Worm (Caenorhabditis elegans) whole organism, L1 larva: Measurements from ENCODE around the gene lgc-16.

Experiments used
- C04F5.9 ChIP-seq: sonication (generic microtip); optimal IDR thresholded peaks from 2 replicates; lab custom pipeline; 2016; ENCODE audit warnings: missing genetic modification characterization, missing compliant biosample characterization
- C34B4.2 ChIP-seq: sonication (generic microtip); optimal IDR thresholded peaks from 2 replicates; lab custom pipeline; 2017; ENCODE audit warnings: mild to moderate bottlenecking, missing genetic modification characterization, missing compliant biosample characterization
- ama-1 ChIP-seq: fragments of 150-350 bp; optimal IDR thresholded peaks from 2 replicates; lab custom pipeline; 2014
- blmp-1 ChIP-seq: fragments of 150-350 bp; optimal IDR thresholded peaks from 2 replicates; lab custom pipeline; 2014; ENCODE audit warnings: missing biosample characterization, missing genetic modification characterization
- ceh-8 ChIP-seq: fragments of 200-800 bp; sonication (Bioruptor generic); optimal IDR thresholded peaks from 2 replicates; lab custom pipeline; 2018; ENCODE audit warnings: mild to moderate bottlenecking, missing genetic modification characterization, moderate library complexity, missing compliant biosample characterization
- ceh-82 ChIP-seq, 3 experiments: fragments of 150-350 bp in 1 of 3; sonication (generic microtip) in 2 of 3; optimal IDR thresholded peaks; 2 replicates each; lab custom pipeline; 2014 to 2017; ENCODE audit warnings: missing biosample characterization in 3 of 3, missing genetic modification characterization in 3 of 3
- ceh-88 ChIP-seq: fragments of 200-800 bp; sonication (Bioruptor generic); IDR thresholded peaks from 2 replicates; pipeline ENCODE4 v1.3.6; 2022; ENCODE audit warnings: missing genetic modification characterization, missing compliant biosample characterization
- ces-1 ChIP-seq: fragments of 150-350 bp; optimal IDR thresholded peaks from 2 replicates; lab custom pipeline; 2014; ENCODE audit warnings: missing biosample characterization, missing genetic modification reagents, missing genetic modification characterization
- dpl-1 ChIP-seq, 3 experiments: fragments of 150-350 bp in 2 of 3; sonication (generic microtip) in 1 of 3; optimal IDR thresholded peaks; 2 replicates each; lab custom pipeline; 2014 to 2017; ENCODE audit warnings: missing biosample characterization in 3 of 3, missing genetic modification characterization in 3 of 3, missing genetic modification reagents in 3 of 3
- dsc-1 ChIP-seq: sonication (generic microtip); optimal IDR thresholded peaks from 2 replicates; lab custom pipeline; 2016; ENCODE audit warnings: mild to moderate bottlenecking, missing genetic modification characterization, missing compliant biosample characterization
- efl-3 ChIP-seq: fragments of 200-800 bp; sonication (Bioruptor generic); optimal IDR thresholded peaks from 2 replicates; lab custom pipeline; 2018; ENCODE audit warnings: mild to moderate bottlenecking, missing genetic modification characterization, missing compliant biosample characterization
- egl-27 ChIP-seq, 2 experiments: fragments of 150-350 bp in 1 of 2; sonication (generic microtip); optimal IDR thresholded peaks; 3 replicates each; lab custom pipeline; 2017 to 2018; ENCODE audit warnings: missing biosample characterization in 2 of 2, missing genetic modification characterization in 2 of 2, missing genetic modification reagents in 2 of 2
- elt-3 ChIP-seq, 6 experiments: fragments of 150-350 bp in 1 of 6; sonication (generic microtip); optimal IDR thresholded peaks; 2 replicates each; lab custom pipeline; 2017 to 2018; ENCODE audit warnings: missing biosample characterization in 6 of 6, missing genetic modification characterization in 6 of 6, inconsistent platforms in 1 of 6
- fkh-10 ChIP-seq: sonication (generic microtip); optimal IDR thresholded peaks from 2 replicates; lab custom pipeline; 2017; ENCODE audit warnings: missing biosample characterization, missing genetic modification reagents, missing genetic modification characterization
- fkh-4 ChIP-seq: sonication (generic microtip); optimal IDR thresholded peaks from 2 replicates; lab custom pipeline; 2016; ENCODE audit warnings: missing compliant biosample characterization, missing genetic modification characterization, borderline replicate concordance
- grh-1 ChIP-seq: fragments of 200-800 bp; sonication (Bioruptor generic); IDR thresholded peaks from 2 replicates; pipeline ENCODE4 v1.3.6; 2022; ENCODE audit warnings: missing genetic modification reagents, missing genetic modification characterization, missing compliant biosample characterization
- hpl-2 ChIP-seq: fragments of 150-350 bp; optimal IDR thresholded peaks from 2 replicates; lab custom pipeline; 2014; ENCODE audit warnings: missing biosample characterization, missing genetic modification reagents, missing genetic modification characterization
- isw-1 ChIP-seq: fragments of 200-800 bp; sonication (Bioruptor generic); IDR thresholded peaks from 2 replicates; pipeline ENCODE4 v1.3.6; 2022; ENCODE audit warnings: missing genetic modification characterization, missing compliant biosample characterization
- jun-1 ChIP-seq: fragments of 150-350 bp; optimal IDR thresholded peaks from 2 replicates; lab custom pipeline; 2014; ENCODE audit warnings: missing biosample characterization, missing genetic modification reagents, missing genetic modification characterization
- lin-13 ChIP-seq: fragments of 150-350 bp; optimal IDR thresholded peaks from 2 replicates; lab custom pipeline; 2014; ENCODE audit warnings: missing biosample characterization, missing genetic modification reagents, missing genetic modification characterization
- lin-14 ChIP-seq: fragments of 200-800 bp; sonication (Bioruptor generic); optimal IDR thresholded peaks from 2 replicates; lab custom pipeline; 2018; ENCODE audit warnings: mild to moderate bottlenecking, missing genetic modification characterization, moderate library complexity, missing compliant biosample characterization
- lin-35 ChIP-seq, 2 experiments: fragments of 150-350 bp; optimal IDR thresholded peaks; 2 replicates each; lab custom pipeline; 2014; ENCODE audit warnings: missing biosample characterization in 2 of 2, missing genetic modification characterization in 2 of 2, missing genetic modification reagents in 2 of 2
- lin-39 ChIP-seq: fragments of 150-350 bp; optimal IDR thresholded peaks from 2 replicates; lab custom pipeline; 2014; ENCODE audit warnings: missing biosample characterization, missing genetic modification reagents, missing genetic modification characterization
- lir-3 ChIP-seq: sonication (generic microtip); optimal IDR thresholded peaks from 2 replicates; lab custom pipeline; 2016; ENCODE audit warnings: mild to moderate bottlenecking, missing genetic modification characterization, moderate library complexity, missing compliant biosample characterization; ENCODE audit not compliant: poor library complexity
- mab-9 ChIP-seq: fragments of 200-800 bp; sonication (Bioruptor generic); IDR thresholded peaks from 2 replicates; pipeline ENCODE4 v1.3.6; 2022; ENCODE audit warnings: missing genetic modification reagents, missing genetic modification characterization, missing compliant biosample characterization
- mef-2 ChIP-seq: fragments of 150-350 bp; optimal IDR thresholded peaks from 2 replicates; lab custom pipeline; 2014; ENCODE audit warnings: missing biosample characterization, missing genetic modification characterization
- mep-1 ChIP-seq: fragments of 150-350 bp; optimal IDR thresholded peaks from 2 replicates; lab custom pipeline; 2014; ENCODE audit warnings: missing biosample characterization, missing genetic modification characterization
- nhr-28 ChIP-seq: fragments of 150-350 bp; optimal IDR thresholded peaks from 2 replicates; lab custom pipeline; 2014; ENCODE audit warnings: missing biosample characterization, missing genetic modification characterization
- nhr-47 ChIP-seq: sonication (generic microtip); optimal IDR thresholded peaks from 2 replicates; lab custom pipeline; 2016; ENCODE audit warnings: mild to moderate bottlenecking, missing genetic modification characterization, moderate library complexity, missing compliant biosample characterization
- nhr-76 ChIP-seq: sonication (generic microtip); optimal IDR thresholded peaks from 2 replicates; lab custom pipeline; 2017; ENCODE audit warnings: missing biosample characterization, missing genetic modification characterization
- nhr-77 ChIP-seq: fragments of 150-350 bp; optimal IDR thresholded peaks from 2 replicates; lab custom pipeline; 2014; ENCODE audit warnings: missing biosample characterization, missing genetic modification characterization
- nhr-85 ChIP-seq: sonication (generic microtip); peaks from one replicate; lab custom pipeline; 2016; ENCODE audit warnings: missing genetic modification characterization, inconsistent platforms, missing compliant biosample characterization
- pag-3 ChIP-seq: sonication (generic microtip); optimal IDR thresholded peaks from 2 replicates; lab custom pipeline; 2017; ENCODE audit warnings: missing genetic modification characterization, mild to moderate bottlenecking, missing compliant biosample characterization, antibody characterized with exemption, borderline replicate concordance; ENCODE audit not compliant: insufficient read depth
- pax-3 ChIP-seq: fragments of 200-800 bp; sonication (Bioruptor generic); optimal IDR thresholded peaks from 2 replicates; lab custom pipeline; 2018; ENCODE audit warnings: mild to moderate bottlenecking, missing genetic modification characterization, moderate library complexity, missing compliant biosample characterization
- pqm-1 ChIP-seq: sonication (generic microtip); optimal IDR thresholded peaks from 3 replicates; lab custom pipeline; 2017; ENCODE audit warnings: missing biosample characterization, missing genetic modification characterization
- rnt-1 ChIP-seq: sonication (generic microtip); optimal IDR thresholded peaks from 2 replicates; lab custom pipeline; 2016; ENCODE audit warnings: mild to moderate bottlenecking, missing genetic modification characterization, moderate library complexity, missing compliant biosample characterization
- skn-1 ChIP-seq: fragments of 150-350 bp; optimal IDR thresholded peaks from 2 replicates; lab custom pipeline; 2014; ENCODE audit warnings: missing biosample characterization, missing genetic modification characterization
- snpc-4 ChIP-seq: fragments of 150-350 bp; optimal IDR thresholded peaks from 2 replicates; lab custom pipeline; 2014; ENCODE audit warnings: missing biosample characterization, missing genetic modification characterization
- snu-23 ChIP-seq: sonication (generic microtip); optimal IDR thresholded peaks from 2 replicates; lab custom pipeline; 2016; ENCODE audit warnings: missing genetic modification characterization, missing compliant biosample characterization
- sox-4 ChIP-seq: sonication (generic microtip); optimal IDR thresholded peaks from 2 replicates; lab custom pipeline; 2016; ENCODE audit warnings: missing genetic modification characterization, missing compliant biosample characterization
- sptf-1 ChIP-seq: fragments of 150-350 bp; optimal IDR thresholded peaks from 2 replicates; lab custom pipeline; 2014; ENCODE audit warnings: missing biosample characterization, missing genetic modification characterization
- unc-130 ChIP-seq: fragments of 150-350 bp; optimal IDR thresholded peaks from 2 replicates; lab custom pipeline; 2017; ENCODE audit warnings: missing biosample characterization, missing genetic modification characterization, inconsistent platforms
- unc-86 ChIP-seq: sonication (generic microtip); optimal IDR thresholded peaks from 2 replicates; lab custom pipeline; 2016; ENCODE audit warnings: missing genetic modification characterization, missing compliant biosample characterization
- unc-98 ChIP-seq: fragments of 200-800 bp; sonication (Bioruptor generic); IDR thresholded peaks from 2 replicates; pipeline ENCODE4 v1.3.6; 2022; ENCODE audit warnings: missing genetic modification characterization, missing compliant biosample characterization
- xbp-1 ChIP-seq: sonication (generic microtip); optimal IDR thresholded peaks from 2 replicates; lab custom pipeline; 2016; ENCODE audit warnings: missing genetic modification characterization, missing compliant biosample characterization
- zag-1 ChIP-seq: fragments of 150-350 bp; optimal IDR thresholded peaks from 2 replicates; lab custom pipeline; 2014; ENCODE audit warnings: missing biosample characterization, missing genetic modification characterization
- ztf-11 ChIP-seq, 2 experiments: sonication (generic microtip); optimal IDR thresholded peaks; 2 replicates each; lab custom pipeline; 2016 to 2017; ENCODE audit warnings: missing genetic modification characterization in 2 of 2, missing biosample characterization in 1 of 2, missing compliant biosample characterization in 1 of 2
- ztf-4 ChIP-seq: fragments of 150-350 bp; optimal IDR thresholded peaks from 2 replicates; lab custom pipeline; 2014; ENCODE audit warnings: missing biosample characterization, missing genetic modification characterization

lgc-16 gene

ce11 chrX:12104630-12105029 is 13.8 kb upstream of the lgc-16 start, which contains the start of gene col-181:
TSS of gene col-181 (plus strand) at chrX:12104930.
- TF ChIP-seq nhr-85 (tag; lab: Kevin White, UChicago) (no peak), ces-1 (GFP tag; lab: Kevin White, UChicago) (no peak), unc-98 (GFP tag; lab: Robert Waterston, UW) (no peak), jun-1 (tag; lab: Kevin White, UChicago) (no peak), pag-3 (tag; lab: Kevin White, UChicago) (peak; percentile 7), nhr-76 (tag; lab: Kevin White, UChicago) (no peak), sptf-1 (tag; lab: Kevin White, UChicago) (no peak), pqm-1 (tag; lab: Kevin White, UChicago) (no peak)

ce11 chrX:12105458-12105857 is 13.0 kb upstream of the lgc-16 start:
- TF ChIP-seq hpl-2 (GFP tag; lab: Kevin White, UChicago) (no peak), snpc-4 (no peak), sox-4 (tag; lab: Kevin White, UChicago) (no peak), blmp-1 (tag; lab: Kevin White, UChicago) (no peak), egl-27 (tag; optimal IDR thresholded peaks at IDR 0.05; lab: Kevin White, UChicago) (no peak), zag-1 (tag; lab: Kevin White, UChicago) (no peak), nhr-47 (no peak), mef-2 (no peak), xbp-1 (tag; lab: Kevin White, UChicago) (no peak), grh-1 (GFP tag; lab: Robert Waterston, UW) (no peak), ceh-8 (GFP tag; lab: Kevin White, UChicago) (no peak)

- TF ChIP-seq isw-1 (GFP tag; lab: Robert Waterston, UW) (peak; percentile 33), elt-3 (tag; optimal IDR thresholded peaks at IDR 0.05; lab: Kevin White, UChicago) (peak in 2 of 6 experiments; percentile 19 to 52), unc-98 (GFP tag; lab: Robert Waterston, UW) (no peak), dpl-1 (GFP tag; optimal IDR thresholded peaks at IDR 0.05; lab: Kevin White, UChicago) (peak in 2 of 3 experiments; percentile 4 to 13), ceh-82 (tag; optimal IDR thresholded peaks at IDR 0.05; lab: Kevin White, UChicago) (peak; percentile 74 to 80 (median 78)), snu-23 (peak; percentile 90), ztf-11 (tag; optimal IDR thresholded peaks at IDR 0.05; lab: Kevin White, UChicago) (peak in 1 of 2 experiments; percentile 79), fkh-4 (no peak), nhr-77 (peak; percentile 58), mab-9 (GFP tag; lab: Robert Waterston, UW) (peak; percentile 52), unc-130 (tag; lab: Kevin White, UChicago) (peak; percentile 60), ces-1 (GFP tag; lab: Kevin White, UChicago) (peak; percentile 19), mep-1 (tag; lab: Kevin White, UChicago) (peak; percentile 65), mef-2 (no peak), C34B4.2 (tag; lab: Kevin White, UChicago) (no peak), ceh-88 (GFP tag; lab: Robert Waterston, UW) (peak; percentile 50; the same call in 1 of the 2 replicates), unc-86 (tag; lab: Kevin White, UChicago) (peak; percentile 79), grh-1 (GFP tag; lab: Robert Waterston, UW) (peak; percentile 37; the same call in 1 of the 2 replicates), fkh-10 (peak; percentile 85), skn-1 (tag; lab: Kevin White, UChicago) (no peak), jun-1 (tag; lab: Kevin White, UChicago) (peak; percentile 75), rnt-1 (tag; lab: Kevin White, UChicago) (peak; percentile 84), ama-1 (lab: Kevin White, UChicago) (no peak), dsc-1 (tag; lab: Kevin White, UChicago) (peak; percentile 95), nhr-28 (tag; lab: Kevin White, UChicago) (no peak), lin-14 (GFP tag; lab: Kevin White, UChicago) (peak; percentile 87), lin-39 (tag; lab: Kevin White, UChicago) (no peak), efl-3 (GFP tag; lab: Kevin White, UChicago) (peak; percentile 34), ztf-4 (peak; percentile 33), pax-3 (tag; lab: Kevin White, UChicago) (peak; percentile 34), lin-35 (GFP tag; optimal IDR thresholded peaks at IDR 0.05; lab: Kevin White, UChicago) (peak in 1 of 2 experiments; percentile 42), sox-4 (tag; lab: Kevin White, UChicago) (peak; percentile 63), sptf-1 (tag; lab: Kevin White, UChicago) (no peak), xbp-1 (tag; lab: Kevin White, UChicago) (peak; percentile 70), C04F5.9 (tag; lab: Kevin White, UChicago) (peak; percentile 35), lir-3 (tag; lab: Kevin White, UChicago) (peak; percentile 60), lin-13 (GFP tag; lab: Kevin White, UChicago) (peak; percentile 19)
Measured at ce11 chrX:12106004-12106403, 12.4 kb upstream of the lgc-16 start.
